Worm (Caenorhabditis elegans) whole organism, young adult: ENCODE data around the gene F59B2.8.

ENCODE experiments used
- B0019.2 ChIP-seq: fragments of 200-800 bp; sonication (Bioruptor generic); conservative IDR thresholded peaks from 2 replicates; pipeline ENCODE4 v1.3.6; 2022; ENCODE audit warnings: missing genetic modification reagents, missing genetic modification characterization, missing compliant biosample characterization
- C17E4.6 ChIP-seq: fragments of 200-800 bp; sonication (Bioruptor generic); IDR thresholded peaks from 2 replicates; pipeline ENCODE4 v1.3.6; 2022; ENCODE audit warnings: missing genetic modification reagents, missing genetic modification characterization, missing compliant biosample characterization
- F10E7.11 ChIP-seq: sonication (generic microtip); optimal IDR thresholded peaks from 2 replicates; lab custom pipeline; 2017; ENCODE audit warnings: mild to moderate bottlenecking, missing genetic modification characterization, moderate library complexity, missing compliant biosample characterization
- F22D6.2 ChIP-seq: sonication (generic microtip); optimal IDR thresholded peaks from 2 replicates; lab custom pipeline; 2016; ENCODE audit warnings: mild to moderate bottlenecking, missing genetic modification characterization, missing compliant biosample characterization
- F23B12.7 ChIP-seq: sonication (generic microtip); optimal IDR thresholded peaks from 2 replicates; lab custom pipeline; 2017; ENCODE audit warnings: missing genetic modification characterization, mild to moderate bottlenecking, missing compliant biosample characterization, antibody characterized with exemption, moderate library complexity; ENCODE audit not compliant: insufficient read depth
- F33H1.4 ChIP-seq: fragments of 200-800 bp; sonication (Bioruptor generic); IDR thresholded peaks from 2 replicates; pipeline ENCODE4 v1.3.6; 2022; ENCODE audit warnings: missing genetic modification reagents, missing genetic modification characterization, missing compliant biosample characterization
- F57A8.1 ChIP-seq: fragments of 200-800 bp; sonication (Bioruptor generic); optimal IDR thresholded peaks from 2 replicates; lab custom pipeline; 2018; ENCODE audit warnings: mild to moderate bottlenecking, missing genetic modification characterization, moderate library complexity, missing compliant biosample characterization
- F57C9.4 ChIP-seq: sonication (generic microtip); optimal IDR thresholded peaks from 2 replicates; lab custom pipeline; 2017; ENCODE audit warnings: mild to moderate bottlenecking, missing genetic modification characterization, missing compliant biosample characterization
- K12H6.12 ChIP-seq: fragments of 200-800 bp; sonication (Bioruptor generic); optimal IDR thresholded peaks from 2 replicates; lab custom pipeline; 2018; ENCODE audit warnings: mild to moderate bottlenecking, missing genetic modification characterization, missing compliant biosample characterization
- Y67H2A.10 ChIP-seq: fragments of 200-800 bp; sonication (Bioruptor generic); conservative IDR thresholded peaks from 2 replicates; pipeline ENCODE4 v1.3.6; 2022; ENCODE audit warnings: missing genetic modification reagents, missing genetic modification characterization, missing compliant biosample characterization
- Y79H2A.3 ChIP-seq: fragments of 200-800 bp; sonication (Bioruptor generic); conservative IDR thresholded peaks from 2 replicates; pipeline ENCODE4 v1.3.6; 2022; ENCODE audit warnings: missing genetic modification reagents, missing genetic modification characterization, missing compliant biosample characterization
- Y95B8A.8 ChIP-seq: fragments of 200-800 bp; sonication (Bioruptor generic); IDR thresholded peaks from 2 replicates; pipeline ENCODE4 v1.3.6; 2022; ENCODE audit warnings: missing genetic modification reagents, missing genetic modification characterization, missing compliant biosample characterization
- ama-1 ChIP-seq, 3 experiments: fragments of 150-350 bp in 1 of 3; sonication (generic microtip) in 2 of 3; optimal IDR thresholded peaks; 2 replicates each; lab custom pipeline; 2014 to 2018; ENCODE audit warnings: missing biosample characterization in 2 of 3, missing genetic modification characterization in 2 of 3, missing genetic modification reagents in 2 of 3
- attf-3 ChIP-seq: fragments of 200-800 bp; sonication (Bioruptor generic); conservative IDR thresholded peaks from 2 replicates; pipeline ENCODE4 v1.3.6; 2022; ENCODE audit warnings: missing genetic modification reagents, missing genetic modification characterization, missing compliant biosample characterization
- attf-5 ChIP-seq: fragments of 200-800 bp; sonication (Bioruptor generic); optimal IDR thresholded peaks from 2 replicates; lab custom pipeline; 2018; ENCODE audit warnings: mild to moderate bottlenecking, missing genetic modification characterization, missing compliant biosample characterization
- ccch-3 ChIP-seq: fragments of 200-800 bp; sonication (Bioruptor generic); optimal IDR thresholded peaks from 2 replicates; lab custom pipeline; 2018; ENCODE audit warnings: mild to moderate bottlenecking, missing genetic modification characterization, missing compliant biosample characterization
- chd-7 ChIP-seq: sonication (generic microtip); optimal IDR thresholded peaks from 2 replicates; lab custom pipeline; 2016; ENCODE audit warnings: mild to moderate bottlenecking, missing genetic modification characterization, moderate library complexity, missing compliant biosample characterization
- egl-44 ChIP-seq: fragments of 200-800 bp; sonication (Bioruptor generic); IDR thresholded peaks from 2 replicates; pipeline ENCODE4 v1.3.6; 2022; ENCODE audit warnings: missing genetic modification reagents, missing genetic modification characterization, missing compliant biosample characterization
- egrh-3 ChIP-seq: fragments of 200-800 bp; sonication (Bioruptor generic); IDR thresholded peaks from 2 replicates; pipeline ENCODE4 v1.3.6; 2022; ENCODE audit warnings: missing genetic modification reagents, missing genetic modification characterization, missing compliant biosample characterization
- gei-17 ChIP-seq: fragments of 200-800 bp; sonication (Bioruptor generic); optimal IDR thresholded peaks from 2 replicates; lab custom pipeline; 2018; ENCODE audit warnings: mild to moderate bottlenecking, missing genetic modification characterization, missing compliant biosample characterization
- him-1 ChIP-seq: sonication (generic microtip); optimal IDR thresholded peaks from 2 replicates; lab custom pipeline; 2016; ENCODE audit warnings: missing genotype, missing genetic modification reagents, missing genetic modification characterization, missing compliant biosample characterization
- hlh-26 ChIP-seq: fragments of 200-800 bp; sonication (Bioruptor generic); conservative IDR thresholded peaks from 2 replicates; pipeline ENCODE4 v1.3.6; 2022; ENCODE audit warnings: missing genetic modification reagents, missing genetic modification characterization, missing compliant biosample characterization
- hsf-1 ChIP-seq: fragments of 200-800 bp; sonication (Bioruptor generic); IDR thresholded peaks from 2 replicates; pipeline ENCODE4 v1.3.6; 2022; ENCODE audit warnings: missing genetic modification reagents, missing genetic modification characterization, missing compliant biosample characterization
- lag-1 ChIP-seq: fragments of 200-800 bp; sonication (Bioruptor generic); IDR thresholded peaks from 2 replicates; pipeline ENCODE4 v1.3.6; 2022; ENCODE audit warnings: missing genetic modification reagents, missing genetic modification characterization, missing compliant biosample characterization
- lsy-27 ChIP-seq: sonication (generic microtip); optimal IDR thresholded peaks from 2 replicates; lab custom pipeline; 2017; ENCODE audit warnings: missing genetic modification characterization, mild to moderate bottlenecking, missing compliant biosample characterization, antibody characterized with exemption, missing genotype, borderline replicate concordance; ENCODE audit not compliant: insufficient read depth
- madf-3 ChIP-seq: fragments of 200-800 bp; sonication (Bioruptor generic); IDR thresholded peaks from 2 replicates; pipeline ENCODE4 v1.3.6; 2022; ENCODE audit warnings: missing genetic modification reagents, missing genetic modification characterization, missing compliant biosample characterization
- madf-6 ChIP-seq: fragments of 200-800 bp; sonication (Bioruptor generic); IDR thresholded peaks from 2 replicates; pipeline ENCODE4 v1.3.6; 2022; ENCODE audit warnings: missing genetic modification reagents, missing genetic modification characterization, missing compliant biosample characterization
- mcd-1 ChIP-seq: fragments of 200-800 bp; sonication (Bioruptor generic); IDR thresholded peaks from 2 replicates; pipeline ENCODE4 v1.3.6; 2022; ENCODE audit warnings: missing genetic modification reagents, missing genetic modification characterization, missing compliant biosample characterization
- mel-28 ChIP-seq: sonication (generic microtip); optimal IDR thresholded peaks from 2 replicates; lab custom pipeline; 2016; ENCODE audit warnings: borderline replicate concordance, mild to moderate bottlenecking, missing genetic modification characterization, missing compliant biosample characterization
- mxl-1 ChIP-seq: sonication (generic microtip); optimal IDR thresholded peaks from 2 replicates; lab custom pipeline; 2016; ENCODE audit warnings: missing genetic modification characterization, missing compliant biosample characterization
- nfya-1 ChIP-seq: sonication (generic microtip); optimal IDR thresholded peaks from 2 replicates; lab custom pipeline; 2017; ENCODE audit warnings: antibody characterized with exemption, missing compliant biosample characterization, missing genetic modification characterization, borderline replicate concordance; ENCODE audit not compliant: insufficient read depth
- nfyb-1 ChIP-seq: fragments of 200-800 bp; sonication (Bioruptor generic); IDR thresholded peaks from 2 replicates; pipeline ENCODE4 v1.3.6; 2022; ENCODE audit warnings: missing genetic modification reagents, missing genetic modification characterization, missing compliant biosample characterization
- nhr-120 ChIP-seq: fragments of 200-800 bp; sonication (Bioruptor generic); IDR thresholded peaks from 2 replicates; pipeline ENCODE4 v1.3.6; 2022; ENCODE audit warnings: missing genetic modification characterization, missing compliant biosample characterization
- nhr-179 ChIP-seq: sonication (generic microtip); optimal IDR thresholded peaks from 2 replicates; lab custom pipeline; 2016; ENCODE audit warnings: mild to moderate bottlenecking, missing genetic modification characterization, missing compliant biosample characterization
- nhr-90 ChIP-seq: sonication (generic microtip); optimal IDR thresholded peaks from 2 replicates; lab custom pipeline; 2016; ENCODE audit warnings: missing genotype, mild to moderate bottlenecking, missing genetic modification characterization, missing compliant biosample characterization
- pbrm-1 ChIP-seq: fragments of 200-800 bp; sonication (Bioruptor generic); IDR thresholded peaks from 2 replicates; pipeline ENCODE4 v1.3.6; 2022; ENCODE audit warnings: missing genetic modification reagents, missing genetic modification characterization, missing compliant biosample characterization
- rec-8 ChIP-seq, 2 experiments: sonication (generic microtip); optimal IDR thresholded peaks; 2 replicates each; lab custom pipeline; 2016; ENCODE audit warnings: mild to moderate bottlenecking in 2 of 2, missing genetic modification characterization in 2 of 2, missing genetic modification reagents in 2 of 2, missing genotype in 2 of 2, missing biosample characterization in 1 of 2, missing compliant biosample characterization in 1 of 2, moderate library complexity in 1 of 2
- snpc-1.1 ChIP-seq: sonication (generic microtip); optimal IDR thresholded peaks from 2 replicates; lab custom pipeline; 2017; ENCODE audit warnings: missing genetic modification characterization, mild to moderate bottlenecking, missing compliant biosample characterization, antibody characterized with exemption, moderate library complexity, missing genotype, missing genetic modification reagents; ENCODE audit not compliant: insufficient read depth
- snpc-1.3 ChIP-seq: sonication (generic microtip); optimal IDR thresholded peaks from 2 replicates; lab custom pipeline; 2017; ENCODE audit warnings: missing genetic modification characterization, mild to moderate bottlenecking, missing compliant biosample characterization, antibody characterized with exemption, moderate library complexity, missing genotype, missing genetic modification reagents; ENCODE audit not compliant: insufficient read depth
- snpc-4 ChIP-seq, 5 experiments: fragments of 150-350 bp in 1 of 5; sonication (generic microtip) in 4 of 5; optimal IDR thresholded peaks; 2 replicates each; lab custom pipeline; 2014 to 2018; ENCODE audit warnings: missing genetic modification characterization in 5 of 5, missing biosample characterization in 3 of 5, antibody characterized with exemption in 2 of 5, mild to moderate bottlenecking in 2 of 5, missing compliant biosample characterization in 2 of 5, missing genotype in 2 of 5, moderate library complexity in 2 of 5, missing genetic modification reagents in 1 of 5
- somi-1 ChIP-seq: fragments of 200-800 bp; sonication (Bioruptor generic); optimal IDR thresholded peaks from 2 replicates; lab custom pipeline; 2018; ENCODE audit warnings: mild to moderate bottlenecking, missing genetic modification characterization, missing compliant biosample characterization
- sptf-2 ChIP-seq: fragments of 200-800 bp; sonication (Bioruptor generic); optimal IDR thresholded peaks from 2 replicates; lab custom pipeline; 2018; ENCODE audit warnings: mild to moderate bottlenecking, missing genetic modification characterization, missing compliant biosample characterization
- unc-130 ChIP-seq: sonication (generic microtip); optimal IDR thresholded peaks from 2 replicates; lab custom pipeline; 2016; ENCODE audit warnings: missing genetic modification reagents, missing genetic modification characterization, missing compliant biosample characterization
- ztf-25 ChIP-seq: fragments of 200-800 bp; sonication (Bioruptor generic); IDR thresholded peaks from 2 replicates; pipeline ENCODE4 v1.3.6; 2022; ENCODE audit warnings: missing genetic modification reagents, missing genetic modification characterization, missing compliant biosample characterization
- ztf-6 ChIP-seq: fragments of 200-800 bp; sonication (Bioruptor generic); IDR thresholded peaks from 2 replicates; pipeline ENCODE4 v1.3.6; 2022; ENCODE audit warnings: missing genetic modification reagents, missing genetic modification characterization, missing compliant biosample characterization

F59B2.8 gene

ce11 chrIII:9053740-9054252, 43.8 kb upstream of the F59B2.8 start, which contains the start of gene R107.5:
TSS of gene R107.5 (minus strand) at chrIII:9053790.
- TF ChIP-seq ztf-25 (GFP tag; lab: Robert Waterston, UW) (no peak), hsf-1 (peak; percentile 100), egrh-3 (GFP tag; lab: Robert Waterston, UW) (peak; percentile 55; the same call in 1 of the 2 replicates), mxl-1 (tag; lab: Kevin White, UChicago) (no peak), Y67H2A.10 (GFP tag; lab: Robert Waterston, UW) (peak; percentile 96), gei-17 (GFP tag; lab: Kevin White, UChicago) (peak; percentile 92), unc-130 (GFP tag; lab: Kevin White, UChicago) (no peak), madf-3 (peak; percentile 82), ztf-6 (GFP tag; lab: Robert Waterston, UW) (0 out of 2 replicates have a peak, but pooled peaks have one; percentile 60), C17E4.6 (peak; percentile 77), nhr-90 (peak; percentile 22), Y95B8A.8 (GFP tag; lab: Robert Waterston, UW) (peak; percentile 88), ama-1 (optimal IDR thresholded peaks at IDR 0.05; lab: Kevin White, UChicago) (peak; percentile 86), ama-1 (GFP tag; optimal IDR thresholded peaks at IDR 0.05; lab: Kevin White, UChicago) (no peak), mcd-1 (GFP tag; lab: Robert Waterston, UW) (peak; percentile 89), somi-1 (GFP tag; lab: Kevin White, UChicago) (peak; percentile 97), mel-28 (peak; percentile 84), sptf-2 (GFP tag; lab: Kevin White, UChicago) (no peak), snpc-4 (GFP tag; optimal IDR thresholded peaks at IDR 0.05; lab: Kevin White, UChicago) (no peak), snpc-4 (tag; optimal IDR thresholded peaks at IDR 0.05; lab: Kevin White, UChicago) (peak in 2 of 4 experiments; percentile 48 to 77), rec-8 (tag; optimal IDR thresholded peaks at IDR 0.05; lab: Kevin White, UChicago) (no peak), B0019.2 (peak; percentile 46; the same call in 1 of the 2 replicates), attf-5 (GFP tag; lab: Kevin White, UChicago) (peak; percentile 80), lag-1 (0 out of 2 replicates have a peak, but pooled peaks have one; percentile 22), Y79H2A.3 (GFP tag; lab: Robert Waterston, UW) (0 out of 2 replicates have a peak, but pooled peaks have one; percentile 21), lsy-27 (no peak), madf-6 (GFP tag; lab: Robert Waterston, UW) (peak; percentile 79), F22D6.2 (tag; lab: Kevin White, UChicago) (peak; percentile 88), pbrm-1 (GFP tag; lab: Robert Waterston, UW) (peak; percentile 97), F33H1.4 (GFP tag; lab: Robert Waterston, UW) (peak; percentile 59; the same call in 1 of the 2 replicates), K12H6.12 (tag; lab: Kevin White, UChicago) (peak; percentile 96), chd-7 (peak; percentile 99), egl-44 (peak; percentile 84), hlh-26 (GFP tag; lab: Robert Waterston, UW) (no peak), nfyb-1 (peak; percentile 97), snpc-1.1 (no peak), F10E7.11 (tag; lab: Kevin White, UChicago) (peak; percentile 82), F23B12.7 (no peak), F57C9.4 (tag; lab: Kevin White, UChicago) (peak; percentile 86), nfya-1 (tag; lab: Kevin White, UChicago) (no peak), ccch-3 (GFP tag; lab: Kevin White, UChicago) (no peak), nhr-179 (tag; lab: Kevin White, UChicago) (no peak), nhr-120 (0 out of 2 replicates have a peak, but pooled peaks have one; percentile 68), attf-3 (peak; percentile 66; the same call in 1 of the 2 replicates), him-1 (tag; lab: Kevin White, UChicago) (no peak), snpc-1.3 (tag; lab: Kevin White, UChicago) (no peak), F57A8.1 (GFP tag; lab: Kevin White, UChicago) (no peak)
